Worm (Caenorhabditis elegans): ENCODE data around the gene M03A8.3.

ce11 chrX:6805427-6805826, 5.6 kb downstream of the M03A8.3 start:
- no peak for TF ChIP-seq him-1 (tag; optimal IDR thresholded peaks at IDR 0.05)
- no peak for TF ChIP-seq W03F9.2 (tag; optimal IDR thresholded peaks at IDR 0.05)
- TF ChIP-seq dao-5 (tag; optimal IDR thresholded peaks at IDR 0.05): no peak

Measured in whole organism, L4/young adult.